Worm (Caenorhabditis elegans): ENCODE results near the gene spt-4.

spt-4 gene

ce11 chrIII:87183-87582, 17.6 kb upstream of the spt-4 start, which contains the start of the genes F54C4.4 and mrpl-40 (continued):
- TF ChIP-seq unc-55 (GFP tag; optimal IDR thresholded peaks at IDR 0.05): peak; percentile 81
- no peak for TF ChIP-seq ZK546.5 (tag; optimal IDR thresholded peaks at IDR 0.05)
- no peak for TF ChIP-seq mdl-1 (tag; optimal IDR thresholded peaks at IDR 0.05)
- peak; percentile 49 for TF ChIP-seq nhr-21 (tag; optimal IDR thresholded peaks at IDR 0.05)
- TF ChIP-seq nhr-6 (tag; optimal IDR thresholded peaks at IDR 0.05): no peak
- peak; percentile 56 to 82 for TF ChIP-seq lsy-2 (tag; optimal IDR thresholded peaks at IDR 0.05)
- TF ChIP-seq elt-3 (tag; optimal IDR thresholded peaks at IDR 0.05): no peak
- TF ChIP-seq C34F6.9 (tag; optimal IDR thresholded peaks at IDR 0.05): peak; percentile 73
- no peak for TF ChIP-seq lin-39 (tag; optimal IDR thresholded peaks at IDR 0.05)
- TF ChIP-seq lin-13 (GFP tag; optimal IDR thresholded peaks at IDR 0.05): peak; percentile 80
- no peak for TF ChIP-seq mbf-1 (tag; optimal IDR thresholded peaks at IDR 0.05)
- no peak for TF ChIP-seq elt-1 (tag; optimal IDR thresholded peaks at IDR 0.05)
- TF ChIP-seq peb-1 (tag; optimal IDR thresholded peaks at IDR 0.05): no peak
- no peak for TF ChIP-seq ztf-4 (tag; optimal IDR thresholded peaks at IDR 0.05)
- TF ChIP-seq nhr-129 (tag; optimal IDR thresholded peaks at IDR 0.05): peak; percentile 54
- no peak for TF ChIP-seq dmd-4 (tag; optimal IDR thresholded peaks at IDR 0.05)
- TF ChIP-seq ceh-16 (tag; optimal IDR thresholded peaks at IDR 0.05): peak; percentile 43

ce11 chrIII:86316-86715, 16.8 kb upstream of the spt-4 start, which contains the start of gene attf-3:
Gene attf-3, minus strand, starts transcription at chrIII:86384.
- TF ChIP-seq mbf-1 (tag; optimal IDR thresholded peaks at IDR 0.05) (no peak), lin-13 (GFP tag; optimal IDR thresholded peaks at IDR 0.05) (peak; percentile 78), ztf-11 (tag; optimal IDR thresholded peaks at IDR 0.05) (no peak), zag-1 (tag; optimal IDR thresholded peaks at IDR 0.05) (no peak), sma-9 (GFP tag; optimal IDR thresholded peaks at IDR 0.05) (no peak), sma-9 (tag; optimal IDR thresholded peaks at IDR 0.05) (no peak), fos-1 (tag; optimal IDR thresholded peaks at IDR 0.05) (no peak), unc-55 (GFP tag; optimal IDR thresholded peaks at IDR 0.05) (peak; percentile 88), C34F6.9 (tag; optimal IDR thresholded peaks at IDR 0.05) (peak; percentile 78), elt-3 (tag; optimal IDR thresholded peaks at IDR 0.05) (no peak), lin-11 (tag; optimal IDR thresholded peaks at IDR 0.05) (peak; percentile 71), dmd-4 (tag; optimal IDR thresholded peaks at IDR 0.05) (no peak), nhr-129 (tag; optimal IDR thresholded peaks at IDR 0.05) (peak; percentile 73), ama-1 (optimal IDR thresholded peaks at IDR 0.05) (no peak), sma-3 (GFP tag; optimal IDR thresholded peaks at IDR 0.05) (peak; percentile 53), nhr-23 (tag; optimal IDR thresholded peaks at IDR 0.05) (no peak), nhr-21 (tag; optimal IDR thresholded peaks at IDR 0.05) (no peak), peb-1 (tag; optimal IDR thresholded peaks at IDR 0.05) (no peak), blmp-1 (tag; optimal IDR thresholded peaks at IDR 0.05; ENCODE audit: insufficient read depth) (no peak), nhr-10 (tag; optimal IDR thresholded peaks at IDR 0.05) (no peak), ztf-1 (GFP tag; conservative IDR thresholded peaks at IDR 0.05) (no peak), sem-4 (tag; optimal IDR thresholded peaks at IDR 0.05) (no peak), ceh-16 (tag; optimal IDR thresholded peaks at IDR 0.05) (no peak), mdl-1 (tag; optimal IDR thresholded peaks at IDR 0.05) (no peak), nhr-11 (tag; optimal IDR thresholded peaks at IDR 0.05) (no peak), lsy-2 (tag; optimal IDR thresholded peaks at IDR 0.05) (peak; percentile 20 to 84), nhr-6 (tag; optimal IDR thresholded peaks at IDR 0.05) (no peak), alr-1 (tag; optimal IDR thresholded peaks at IDR 0.05) (no peak), unc-39 (tag; optimal IDR thresholded peaks at IDR 0.05) (no peak), ceh-82 (tag; optimal IDR thresholded peaks at IDR 0.05) (no peak), nhr-12 (tag; optimal IDR thresholded peaks at IDR 0.05) (no peak), nhr-77 (tag; optimal IDR thresholded peaks at IDR 0.05) (no peak), unc-62 (GFP tag; optimal IDR thresholded peaks at IDR 0.05) (no peak), mab-5 (tag; optimal IDR thresholded peaks at IDR 0.05) (no peak), ztf-4 (tag; optimal IDR thresholded peaks at IDR 0.05) (no peak), R02D3.7 (tag; optimal IDR thresholded peaks at IDR 0.05) (peak; percentile 17), aly-2 (tag; optimal IDR thresholded peaks at IDR 0.05) (no peak), nhr-237 (tag; optimal IDR thresholded peaks at IDR 0.05) (no peak), skn-1 (tag; optimal IDR thresholded peaks at IDR 0.05) (no peak), lin-39 (tag; optimal IDR thresholded peaks at IDR 0.05) (no peak), gmeb-1 (tag; optimal IDR thresholded peaks at IDR 0.05) (peak; percentile 62), elt-1 (tag; optimal IDR thresholded peaks at IDR 0.05) (no peak), snpc-4 (tag; optimal IDR thresholded peaks at IDR 0.05) (no peak), Y55F3AM.14 (GFP tag; optimal IDR thresholded peaks at IDR 0.05) (no peak), nhr-25 (tag; optimal IDR thresholded peaks at IDR 0.05) (peak; percentile 40), ZK546.5 (tag; optimal IDR thresholded peaks at IDR 0.05) (no peak), crh-2 (tag; optimal IDR thresholded peaks at IDR 0.05) (peak; percentile 72), egl-27 (tag; optimal IDR thresholded peaks at IDR 0.05) (no peak), F13H6.1 (tag; optimal IDR thresholded peaks at IDR 0.05) (peak; percentile 35)
